Worm (Caenorhabditis elegans): Measurements from ENCODE around the gene F22E5.12.
"Not testable (repeated sequence)": the region's sequence is repeated elsewhere in the genome, so short reads cannot be mapped to it uniquely, and the experiment has no call there.

The F22E5.12 gene

ce11 chrII:2622936-2623452, 23.7 kb downstream of the F22E5.12 start, which contains the start of gene D2062.4:
Gene D2062.4 (plus strand): TSS chrII:2623402.
- TF ChIP-seq mab-9 (GFP tag; IDR thresholded peaks at IDR 0.05); zag-1 (tag; optimal IDR thresholded peaks at IDR 0.05); vab-15 (tag; optimal IDR thresholded peaks at IDR 0.05): not testable (repeated sequence)

ce11 chrII:2622480-2622879, 24.2 kb downstream of the F22E5.12 start, which contains the start of gene D2062.5:
Gene D2062.5 (plus strand): TSS chrII:2622780.
- TF ChIP-seq nhr-237 (tag; optimal IDR thresholded peaks at IDR 0.05): no peak
- TF ChIP-seq F16B12.6 (tag; optimal IDR thresholded peaks at IDR 0.05): no peak
- no peak for TF ChIP-seq pag-3 (tag; optimal IDR thresholded peaks at IDR 0.05; ENCODE audit: borderline replicate concordance, insufficient read depth)
- no peak for TF ChIP-seq ets-5 (GFP tag; IDR thresholded peaks at IDR 0.05)
- TF ChIP-seq efl-3 (GFP tag; optimal IDR thresholded peaks at IDR 0.05): no peak
- TF ChIP-seq jun-1 (tag; optimal IDR thresholded peaks at IDR 0.05): no peak
- TF ChIP-seq pax-3 (tag; optimal IDR thresholded peaks at IDR 0.05): no peak
- TF ChIP-seq lir-3 (tag; optimal IDR thresholded peaks at IDR 0.05; ENCODE audit: poor library complexity): no peak
- TF ChIP-seq mdl-1 (tag; optimal IDR thresholded peaks at IDR 0.05): no peak
- no peak for TF ChIP-seq nhr-90 (tag; optimal IDR thresholded peaks at IDR 0.05; ENCODE audit: poor library complexity)
- TF ChIP-seq lin-15B (tag; optimal IDR thresholded peaks at IDR 0.05): no peak
- no peak for TF ChIP-seq egl-13 (tag; optimal IDR thresholded peaks at IDR 0.05)
- TF ChIP-seq skn-1 (tag; optimal IDR thresholded peaks at IDR 0.05): no peak

- not testable (repeated sequence) for TF ChIP-seq hlh-17 (GFP tag; optimal IDR thresholded peaks at IDR 0.05; ENCODE audit: borderline replicate concordance); nhr-47 (tag; optimal IDR thresholded peaks at IDR 0.05); efl-1 (optimal IDR thresholded peaks at IDR 0.05); efl-1 (GFP tag; optimal IDR thresholded peaks at IDR 0.05 in 1 of 2)
Observed at ce11 chrII:2619148-2619547, 27.5 kb downstream of the F22E5.12 start, which contains the start of gene msrp-6. Gene msrp-6 (plus strand): TSS chrII:2619448.

ce11 chrII:2616634-2617033, 30.0 kb downstream of the F22E5.12 start, which contains the start of gene msrp-5:
Gene msrp-5 (plus strand): TSS chrII:2616934.
- TF ChIP-seq swsn-7 (tag; optimal IDR thresholded peaks at IDR 0.05); fkh-4 (tag; optimal IDR thresholded peaks at IDR 0.05; ENCODE audit: borderline replicate concordance); nhr-19 (GFP tag; conservative IDR thresholded peaks at IDR 0.05): not testable (repeated sequence)

ce11 chrII:2612278-2612677, 34.4 kb downstream of the F22E5.12 start, which contains the start of gene D2062.13:
Gene D2062.13 (plus strand): TSS chrII:2612578.
- TF ChIP-seq snu-23 (GFP tag; optimal IDR thresholded peaks at IDR 0.05); aha-1 (tag; optimal IDR thresholded peaks at IDR 0.05); swsn-7 (tag; optimal IDR thresholded peaks at IDR 0.05): not testable (repeated sequence)

ce11 chrII:2611009-2611408, 35.6 kb downstream of the F22E5.12 start:
- TF ChIP-seq mep-1 (tag; optimal IDR thresholded peaks at IDR 0.05) (no peak), ets-5 (GFP tag; IDR thresholded peaks at IDR 0.05) (no peak), unc-98 (GFP tag; IDR thresholded peaks at IDR 0.05) (no peak), mdl-1 (tag; optimal IDR thresholded peaks at IDR 0.05) (no peak), isw-1 (GFP tag; IDR thresholded peaks at IDR 0.05) (no peak), dsc-1 (tag; optimal IDR thresholded peaks at IDR 0.05) (no peak), xbp-1 (tag; optimal IDR thresholded peaks at IDR 0.05) (no peak), aly-2 (tag; optimal IDR thresholded peaks at IDR 0.05) (no peak), elt-2 (tag; optimal IDR thresholded peaks at IDR 0.05) (no peak), ceh-82 (tag; optimal IDR thresholded peaks at IDR 0.05) (no peak), ceh-63 (GFP tag; optimal IDR thresholded peaks at IDR 0.05) (no peak), dpl-1 (GFP tag; optimal IDR thresholded peaks at IDR 0.05) (no peak), ceh-8 (GFP tag; optimal IDR thresholded peaks at IDR 0.05) (no peak), zag-1 (tag; optimal IDR thresholded peaks at IDR 0.05) (no peak), unc-86 (tag; optimal IDR thresholded peaks at IDR 0.05) (no peak), fos-1 (tag; optimal IDR thresholded peaks at IDR 0.05) (no peak), fkh-8 (tag; optimal IDR thresholded peaks at IDR 0.05) (no peak), jun-1 (tag; optimal IDR thresholded peaks at IDR 0.05) (no peak), ztf-11 (tag; optimal IDR thresholded peaks at IDR 0.05) (no peak)
